Fruit fly (Drosophila melanogaster) whole organism, embryonic: ENCODE data around the gene CG8861.

Experiments used
- Aef1 ChIP-seq: fragments of 200-800 bp; sonication (Bioruptor generic); IDR thresholded peaks from 3 replicates; pipeline ENCODE4 v1.3.6; 2022; ENCODE audit warnings: missing biosample characterization, missing genetic modification characterization
- Asciz ChIP-seq: fragments of 200-800 bp; sonication (Bioruptor generic); optimal IDR thresholded peaks from 2 replicates; lab custom pipeline; 2017; ENCODE audit warnings: missing biosample characterization, mild to moderate bottlenecking, missing genetic modification characterization, missing genetic modification reagents
- CG10267 ChIP-seq: fragments of 200-800 bp; sonication (Bioruptor generic); optimal IDR thresholded peaks from 2 replicates; lab custom pipeline; 2018; ENCODE audit warnings: missing biosample characterization, mild to moderate bottlenecking, missing genetic modification characterization, moderate library complexity
- CG10274 ChIP-seq: fragments of 200-800 bp; sonication (Bioruptor generic); optimal IDR thresholded peaks from 3 replicates; lab custom pipeline; 2017; ENCODE audit warnings: missing biosample characterization, mild to moderate bottlenecking, missing genetic modification characterization
- CG12659 ChIP-seq: fragments of 200-800 bp; sonication (Bioruptor generic); optimal IDR thresholded peaks from 3 replicates; lab custom pipeline; 2017; ENCODE audit warnings: mild to moderate bottlenecking, missing biosample characterization, missing genetic modification reagents, missing genetic modification characterization
- CG14441 ChIP-seq: fragments of 200-800 bp; sonication (Bioruptor generic); IDR thresholded peaks from 2 replicates; pipeline ENCODE4 v1.3.6; 2022; ENCODE audit warnings: missing biosample characterization, missing genetic modification characterization
- CG15269 ChIP-seq: fragments of 200-800 bp; sonication (Bioruptor generic); optimal IDR thresholded peaks from 2 replicates; lab custom pipeline; 2018; ENCODE audit warnings: missing biosample characterization, mild to moderate bottlenecking, missing genetic modification characterization, moderate library complexity
- CG1529 ChIP-seq: fragments of 200-800 bp; sonication (Bioruptor generic); optimal IDR thresholded peaks from 3 replicates; lab custom pipeline; 2018; ENCODE audit warnings: missing biosample characterization, missing genetic modification characterization
- CG15696 ChIP-seq: fragments of 200-800 bp; sonication (Bioruptor generic); optimal IDR thresholded peaks from 2 replicates; lab custom pipeline; 2019; ENCODE audit warnings: missing biosample characterization, mild to moderate bottlenecking, missing genetic modification characterization, moderate library complexity
- CG1603 ChIP-seq: fragments of 200-800 bp; sonication (Bioruptor generic); optimal IDR thresholded peaks from 2 replicates; lab custom pipeline; 2019; ENCODE audit warnings: missing biosample characterization, mild to moderate bottlenecking, missing genetic modification characterization, moderate library complexity
- CG17328 ChIP-seq: fragments of 200-800 bp; sonication (Bioruptor generic); IDR thresholded peaks from 2 replicates; pipeline ENCODE4 v1.3.6; 2022; ENCODE audit warnings: missing biosample characterization, missing genetic modification characterization
- CG2116 ChIP-seq: fragments of 200-800 bp; sonication (Bioruptor generic); optimal IDR thresholded peaks from 3 replicates; lab custom pipeline; 2018; ENCODE audit warnings: missing biosample characterization, mild to moderate bottlenecking, missing genetic modification characterization
- CG2875 ChIP-seq: fragments of 200-800 bp; sonication (Bioruptor generic); optimal IDR thresholded peaks from 2 replicates; lab custom pipeline; 2017; ENCODE audit warnings: missing biosample characterization, mild to moderate bottlenecking, missing genetic modification characterization, missing genetic modification reagents
- CG2889 ChIP-seq: fragments of 200-800 bp; sonication (Bioruptor generic); IDR thresholded peaks from 3 replicates; pipeline ENCODE4 v1.3.6; 2022; ENCODE audit warnings: missing biosample characterization, missing genetic modification characterization
- CG32767 ChIP-seq: fragments of 200-800 bp; sonication (Bioruptor generic); IDR thresholded peaks from 2 replicates; pipeline ENCODE4 v1.3.6; 2022; ENCODE audit warnings: missing biosample characterization, missing genetic modification characterization
- CG34224 ChIP-seq: fragments of 200-800 bp; sonication (Bioruptor generic); IDR thresholded peaks from 3 replicates; pipeline ENCODE4 v1.3.6; 2022; ENCODE audit warnings: missing biosample characterization, missing genetic modification characterization; ENCODE audit not compliant: partially characterized antibody
- CG42726 ChIP-seq: fragments of 200-800 bp; sonication (Bioruptor generic); IDR thresholded peaks from 2 replicates; pipeline ENCODE4 v1.3.6; 2022; ENCODE audit warnings: missing biosample characterization, missing genetic modification characterization; ENCODE audit not compliant: partially characterized antibody
- CG4282 ChIP-seq: fragments of 200-800 bp; sonication (Bioruptor generic); optimal IDR thresholded peaks from 2 replicates; lab custom pipeline; 2016; ENCODE audit warnings: missing biosample characterization, missing genetic modification characterization
- CG9727 ChIP-seq: fragments of 200-800 bp; sonication (Bioruptor generic); optimal IDR thresholded peaks from 3 replicates; lab custom pipeline; 2017; ENCODE audit warnings: missing biosample characterization, mild to moderate bottlenecking, missing genetic modification characterization
- CG9817 ChIP-seq: fragments of 200-800 bp; sonication (Bioruptor generic); optimal IDR thresholded peaks from 2 replicates; lab custom pipeline; 2018; ENCODE audit warnings: missing biosample characterization, mild to moderate bottlenecking, missing genetic modification characterization, moderate library complexity
- CoRest ChIP-seq: fragments of 200-800 bp; sonication (Bioruptor generic); optimal IDR thresholded peaks from 3 replicates; lab custom pipeline; 2018; ENCODE audit warnings: missing biosample characterization, mild to moderate bottlenecking, missing genetic modification characterization, moderate library complexity
- Dll ChIP-seq: fragments of 200-800 bp; sonication (Bioruptor generic); IDR thresholded peaks from 4 replicates; pipeline ENCODE4 v1.3.6; 2022; ENCODE audit warnings: missing biosample characterization, missing genetic modification characterization; ENCODE audit not compliant: partially characterized antibody
- Doc3 ChIP-seq: fragments of 200-800 bp; sonication (Bioruptor generic); IDR thresholded peaks from 3 replicates; pipeline ENCODE4 v1.3.6; 2022; ENCODE audit warnings: missing biosample characterization, missing genetic modification characterization; ENCODE audit not compliant: partially characterized antibody
- Ets65A ChIP-seq: fragments of 200-800 bp; sonication (Bioruptor generic); peaks from one replicate; lab custom pipeline; 2016; ENCODE audit warnings: missing biosample characterization, missing genetic modification characterization
- Gug ChIP-seq: fragments of 200-800 bp; sonication (Bioruptor generic); IDR thresholded peaks from 4 replicates; pipeline ENCODE4 v1.3.6; 2022; ENCODE audit warnings: missing biosample characterization, missing genetic modification characterization
- H2.0 ChIP-seq: fragments of 200-800 bp; sonication (Bioruptor generic); IDR thresholded peaks from 2 replicates; pipeline ENCODE4 v1.3.6; 2022; ENCODE audit warnings: missing biosample characterization, missing genetic modification characterization
- HmgZ ChIP-seq: fragments of 200-800 bp; sonication (Bioruptor generic); optimal IDR thresholded peaks from 2 replicates; lab custom pipeline; 2018; ENCODE audit warnings: missing biosample characterization, mild to moderate bottlenecking, missing genetic modification characterization
- Kr ChIP-seq: fragments of 200-800 bp; sonication (Bioruptor generic); optimal IDR thresholded peaks from 2 replicates; lab custom pipeline; 2017; ENCODE audit warnings: missing biosample characterization, mild to moderate bottlenecking, missing genetic modification characterization
- MBD-R2 ChIP-seq: fragments of 200-800 bp; sonication (Bioruptor generic); IDR thresholded peaks from 2 replicates; pipeline ENCODE4 v1.3.6; 2022; ENCODE audit warnings: missing biosample characterization, missing genetic modification characterization
- Mad ChIP-seq: fragments of 200-800 bp; sonication (Bioruptor generic); optimal IDR thresholded peaks from 2 replicates; lab custom pipeline; 2016; ENCODE audit warnings: missing biosample characterization, missing genetic modification characterization
- Pdp1 ChIP-seq, 2 experiments: fragments of 200-800 bp; sonication (Bioruptor generic); optimal IDR thresholded peaks; 3 replicates each; lab custom pipeline; 2016; ENCODE audit warnings: missing biosample characterization in 2 of 2, missing genetic modification characterization in 2 of 2, mild to moderate bottlenecking in 1 of 2, moderate library complexity in 1 of 2
- Usf ChIP-seq: fragments of 200-800 bp; sonication (Bioruptor generic); optimal IDR thresholded peaks from 2 replicates; lab custom pipeline; 2017; ENCODE audit warnings: missing genotype, missing biosample characterization, missing genetic modification characterization
- bcd ChIP-seq: fragments of 200-800 bp; sonication (Bioruptor generic); optimal IDR thresholded peaks from 2 replicates; lab custom pipeline; 2017; ENCODE audit warnings: missing biosample characterization, mild to moderate bottlenecking, missing genetic modification characterization
- emc ChIP-seq: fragments of 200-800 bp; sonication (Bioruptor generic); optimal IDR thresholded peaks from 2 replicates; lab custom pipeline; 2016; ENCODE audit warnings: missing biosample characterization, missing genetic modification characterization
- ewg ChIP-seq: fragments of 200-800 bp; sonication (Bioruptor generic); optimal IDR thresholded peaks from 3 replicates; lab custom pipeline; 2017; ENCODE audit warnings: mild to moderate bottlenecking, missing biosample characterization, missing genetic modification reagents, missing genetic modification characterization
- gcm ChIP-seq: fragments of 200-800 bp; sonication (Bioruptor generic); optimal IDR thresholded peaks from 2 replicates; lab custom pipeline; 2019; ENCODE audit warnings: missing biosample characterization, mild to moderate bottlenecking, missing genetic modification characterization, moderate library complexity
- gem ChIP-seq: fragments of 200-800 bp; sonication (Bioruptor generic); optimal IDR thresholded peaks from 2 replicates; lab custom pipeline; 2019; ENCODE audit warnings: missing biosample characterization, mild to moderate bottlenecking, missing genetic modification characterization, moderate library complexity
- gfzf ChIP-seq: fragments of 200-800 bp; sonication (Bioruptor generic); optimal IDR thresholded peaks from 2 replicates; lab custom pipeline; 2016; ENCODE audit warnings: missing biosample characterization, mild to moderate bottlenecking, missing genetic modification characterization, moderate library complexity
- ham ChIP-seq: fragments of 200-800 bp; sonication (Bioruptor generic); IDR thresholded peaks from 2 replicates; pipeline ENCODE4 v1.3.6; 2022; ENCODE audit warnings: missing biosample characterization, missing genetic modification characterization
- hbn ChIP-seq: fragments of 200-800 bp; sonication (Bioruptor generic); IDR thresholded peaks from 2 replicates; pipeline ENCODE4 v1.3.6; 2022; ENCODE audit warnings: missing biosample characterization, missing genetic modification characterization; ENCODE audit not compliant: partially characterized antibody
- ind ChIP-seq: fragments of 200-800 bp; sonication (Bioruptor generic); optimal IDR thresholded peaks from 3 replicates; lab custom pipeline; 2016; ENCODE audit warnings: missing biosample characterization, missing genetic modification characterization
- lmd ChIP-seq: fragments of 200-800 bp; sonication (Bioruptor generic); IDR thresholded peaks from 2 replicates; pipeline ENCODE4 v1.3.6; 2022; ENCODE audit warnings: missing biosample characterization, missing genetic modification characterization
- onecut ChIP-seq: fragments of 200-800 bp; sonication (Bioruptor generic); IDR thresholded peaks from 2 replicates; pipeline ENCODE4 v1.3.6; 2022; ENCODE audit warnings: missing biosample characterization, missing genetic modification characterization
- pho ChIP-seq: fragments of 200-800 bp; sonication (Bioruptor generic); optimal IDR thresholded peaks from 2 replicates; lab custom pipeline; 2016; ENCODE audit warnings: missing biosample characterization, missing genetic modification characterization
- row ChIP-seq: fragments of 200-800 bp; sonication (Bioruptor generic); IDR thresholded peaks from 3 replicates; pipeline ENCODE4 v1.3.6; 2022; ENCODE audit warnings: missing biosample characterization, missing genetic modification characterization
- scrt ChIP-seq: fragments of 200-800 bp; sonication (Bioruptor generic); optimal IDR thresholded peaks from 2 replicates; lab custom pipeline; 2018; ENCODE audit warnings: missing biosample characterization, mild to moderate bottlenecking, missing genetic modification characterization, moderate library complexity
- tin ChIP-seq: fragments of 200-800 bp; sonication (Bioruptor generic); optimal IDR thresholded peaks from 3 replicates; lab custom pipeline; 2016; ENCODE audit warnings: missing biosample characterization, missing genetic modification characterization
- tio ChIP-seq: fragments of 200-800 bp; sonication (Bioruptor generic); optimal IDR thresholded peaks from 2 replicates; lab custom pipeline; 2017; ENCODE audit warnings: missing biosample characterization, missing genetic modification characterization, inconsistent platforms
- tx ChIP-seq: fragments of 200-800 bp; sonication (Bioruptor generic); optimal IDR thresholded peaks from 2 replicates; lab custom pipeline; 2016; ENCODE audit warnings: missing biosample characterization, missing genetic modification characterization
- yki ChIP-seq: fragments of >200 bp; optimal IDR thresholded peaks from 3 replicates; lab custom pipeline; 2018
- zen ChIP-seq: fragments of 200-800 bp; sonication (Bioruptor generic); optimal IDR thresholded peaks from 3 replicates; lab custom pipeline; 2018; ENCODE audit warnings: missing biosample characterization, mild to moderate bottlenecking, missing genetic modification characterization, moderate library complexity

Gene CG8861

DNA sequence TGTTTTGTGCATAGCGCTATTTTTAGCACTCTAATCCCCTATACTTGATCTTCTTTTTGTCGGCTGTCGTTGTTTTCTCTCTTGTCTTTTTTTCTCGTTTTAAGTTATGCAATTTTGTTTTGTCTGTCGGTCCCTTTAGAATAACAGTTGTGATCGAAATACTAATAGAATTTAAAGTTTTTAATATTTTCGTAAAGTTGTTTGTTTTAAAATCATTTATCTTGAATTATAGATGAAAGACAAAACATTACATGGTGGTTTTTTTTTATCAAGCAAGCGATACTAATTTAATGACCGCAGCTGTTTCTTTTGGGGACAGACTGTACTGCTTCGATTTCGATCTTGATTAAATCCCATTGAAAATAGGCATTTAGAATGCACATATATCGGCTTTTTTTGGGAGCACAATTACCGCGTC lies 16.5 kb upstream of the CG8861 start (continued):
- TF ChIP-seq yki (lab: Kevin White, UChicago) (no peak), lmd (GFP tag; lab: Robert Waterston, UW) (peak; percentile 4; the same call in 1 of the 2 replicates), CG1529 (GFP tag; lab: Kevin White, UChicago) (peak; percentile 10), zen (tag; lab: Kevin White, UChicago) (no peak), CG9727 (GFP tag; lab: Kevin White, UChicago) (peak; percentile 4), gcm (GFP tag; lab: Kevin White, UChicago) (peak; percentile 52), ham (GFP tag; lab: Robert Waterston, UW) (no peak), tin (GFP tag; lab: Kevin White, UChicago) (no peak), tx (peak; percentile 19), CG4282 (no peak), Gug (GFP tag; lab: Robert Waterston, UW) (no peak), Ets65A (GFP tag; lab: Kevin White, UChicago) (no peak), CG14441 (GFP tag; lab: Robert Waterston, UW) (no peak), CG15269 (tag; lab: Kevin White, UChicago) (peak; percentile 72), Aef1 (GFP tag; lab: Robert Waterston, UW) (peak; percentile 36; the same call in 1 of the 3 replicates), CG2875 (GFP tag; lab: Kevin White, UChicago) (peak; percentile 30), CG32767 (GFP tag; lab: Robert Waterston, UW) (no peak), CG42726 (GFP tag; lab: Robert Waterston, UW) (no peak), CoRest (tag; lab: Kevin White, UChicago) (peak; percentile 62), CG12659 (GFP tag; lab: Kevin White, UChicago) (peak; percentile 59), CG9817 (tag; lab: Kevin White, UChicago) (peak; percentile 26), CG17328 (GFP tag; lab: Robert Waterston, UW) (peak; percentile 60), CG2116 (GFP tag; lab: Kevin White, UChicago) (no peak), pho (GFP tag; lab: Kevin White, UChicago) (no peak), CG10267 (tag; lab: Kevin White, UChicago) (peak; percentile 45), ind (GFP tag; lab: Kevin White, UChicago) (peak; percentile 18), emc (GFP tag; lab: Kevin White, UChicago) (no peak), Usf (GFP tag; lab: Kevin White, UChicago) (no peak), hbn (GFP tag; lab: Robert Waterston, UW) (no peak), Pdp1 (GFP tag; optimal IDR thresholded peaks at IDR 0.05; lab: Kevin White, UChicago) (peak in 1 of 2 experiments; percentile 82), Dll (no peak), scrt (GFP tag; lab: Kevin White, UChicago) (no peak), onecut (GFP tag; lab: Robert Waterston, UW) (no peak), CG15696 (no peak), CG1603 (tag; lab: Kevin White, UChicago) (no peak), ewg (GFP tag; lab: Kevin White, UChicago) (peak; percentile 29), gem (tag; lab: Kevin White, UChicago) (peak; percentile 80), Asciz (peak; percentile 54), MBD-R2 (no peak), CG10274 (GFP tag; lab: Kevin White, UChicago) (no peak), Mad (GFP tag; lab: Kevin White, UChicago) (no peak), bcd (peak; percentile 13), H2.0 (GFP tag; lab: Robert Waterston, UW) (0 out of 2 replicates have a peak, but pooled peaks have one; percentile 8), row (GFP tag; lab: Robert Waterston, UW) (peak; percentile 54; the same call in 2 of the 3 replicates), CG34224 (no peak), HmgZ (tag; lab: Kevin White, UChicago) (no peak), gfzf (no peak), CG2889 (GFP tag; lab: Robert Waterston, UW) (0 out of 3 replicates have a peak, but pooled peaks have one; percentile 31), Doc3 (GFP tag; lab: Robert Waterston, UW) (no peak), tio (GFP tag; lab: Kevin White, UChicago) (peak; percentile 26), Kr (GFP tag; lab: Kevin White, UChicago) (no peak)
